Worm (Caenorhabditis elegans) whole organism, L4 larva: Measurements from ENCODE around the gene srz-6.

Source experiments
- F26F4.8 ChIP-seq: fragments of 200-800 bp; sonication (Bioruptor generic); conservative IDR thresholded peaks from 2 replicates; pipeline ENCODE4 v1.3.6; 2022; ENCODE audit warnings: missing genetic modification characterization, missing compliant biosample characterization
- R02D3.7 ChIP-seq: fragments of 150-350 bp; sonication (generic microtip); optimal IDR thresholded peaks from 3 replicates; lab custom pipeline; 2014; ENCODE audit warnings: missing biosample characterization, missing genetic modification characterization
- T26A8.4 ChIP-seq: fragments of 200-800 bp; sonication (Bioruptor generic); IDR thresholded peaks from 2 replicates; pipeline ENCODE4 v1.3.6; 2022; ENCODE audit warnings: missing genetic modification characterization, missing compliant biosample characterization
- Y48G9A.11 ChIP-seq: fragments of 200-800 bp; sonication (Bioruptor generic); IDR thresholded peaks from 2 replicates; pipeline ENCODE4 v1.3.6; 2022; ENCODE audit warnings: missing genetic modification reagents, missing genetic modification characterization, missing compliant biosample characterization
- ZK337.2 ChIP-seq: fragments of 200-800 bp; sonication (Bioruptor generic); IDR thresholded peaks from 2 replicates; pipeline ENCODE4 v1.3.6; 2022; ENCODE audit warnings: missing genetic modification reagents, missing genetic modification characterization, missing compliant biosample characterization
- ZK546.5 ChIP-seq, 2 experiments: sonication (generic microtip); optimal IDR thresholded peaks; 2 replicates each; lab custom pipeline; 2017; ENCODE audit warnings: missing biosample characterization in 2 of 2, missing genetic modification characterization in 2 of 2
- aha-1 ChIP-seq: fragments of 150-350 bp; peaks from one replicate; lab custom pipeline; 2014; ENCODE audit warnings: missing biosample characterization, missing genetic modification characterization
- ceh-82 ChIP-seq: sonication (generic microtip); optimal IDR thresholded peaks from 2 replicates; lab custom pipeline; 2017; ENCODE audit warnings: missing biosample characterization, missing genetic modification characterization
- ces-1 ChIP-seq: fragments of 150-350 bp; sonication (generic microtip); optimal IDR thresholded peaks from 4 replicates; lab custom pipeline; 2014; ENCODE audit warnings: missing biosample characterization, missing genetic modification reagents, missing genetic modification characterization
- cey-2 ChIP-seq: sonication (generic microtip); optimal IDR thresholded peaks from 3 replicates; lab custom pipeline; 2017; ENCODE audit warnings: missing genetic modification characterization, mild to moderate bottlenecking, missing compliant biosample characterization, antibody characterized with exemption, borderline replicate concordance; ENCODE audit not compliant: insufficient read depth
- ctbp-1 ChIP-seq: fragments of 200-800 bp; sonication (Bioruptor generic); IDR thresholded peaks from 2 replicates; pipeline ENCODE4 v1.3.6; 2022; ENCODE audit warnings: missing genetic modification reagents, missing genetic modification characterization, missing compliant biosample characterization
- daf-12 ChIP-seq: fragments of 150-350 bp; optimal IDR thresholded peaks from 2 replicates; lab custom pipeline; 2014; ENCODE audit warnings: missing biosample characterization, missing genetic modification reagents, missing genetic modification characterization
- daf-16 ChIP-seq, 3 experiments: sonication (generic microtip); optimal IDR thresholded peaks; 2 replicates each; lab custom pipeline; 2016 to 2017; ENCODE audit warnings: missing genetic modification characterization in 3 of 3, missing genetic modification reagents in 3 of 3, mild to moderate bottlenecking in 2 of 3, missing compliant biosample characterization in 2 of 3, missing biosample characterization in 1 of 3, moderate library complexity in 1 of 3
- daf-19 ChIP-seq: fragments of 200-800 bp; sonication (Bioruptor generic); conservative IDR thresholded peaks from 2 replicates; pipeline ENCODE4 v1.3.6; 2022; ENCODE audit warnings: missing genetic modification characterization, missing compliant biosample characterization
- dmd-9 ChIP-seq: fragments of 200-800 bp; sonication (Bioruptor generic); IDR thresholded peaks from 2 replicates; pipeline ENCODE4 v1.3.6; 2022; ENCODE audit warnings: missing genetic modification reagents, missing genetic modification characterization, missing compliant biosample characterization
- dpl-1 ChIP-seq: fragments of 150-350 bp; optimal IDR thresholded peaks from 2 replicates; lab custom pipeline; 2014; ENCODE audit warnings: missing biosample characterization, missing genetic modification reagents, missing genetic modification characterization
- egl-43 ChIP-seq: fragments of 200-800 bp; sonication (Bioruptor generic); IDR thresholded peaks from 2 replicates; pipeline ENCODE4 v1.3.6; 2022; ENCODE audit warnings: missing genetic modification reagents, missing genetic modification characterization, missing compliant biosample characterization
- fkh-10 ChIP-seq: fragments of 150-350 bp; optimal IDR thresholded peaks from 2 replicates; lab custom pipeline; 2014; ENCODE audit warnings: missing biosample characterization, missing genetic modification reagents, missing genetic modification characterization
- hif-1 ChIP-seq, 2 experiments: sonication (generic microtip); optimal IDR thresholded peaks; 2 replicates each; lab custom pipeline; 2016 to 2017; ENCODE audit warnings: missing compliant biosample characterization in 2 of 2, missing genetic modification characterization in 2 of 2, missing genetic modification reagents in 2 of 2, missing genotype in 2 of 2, mild to moderate bottlenecking in 1 of 2
- hlh-30 ChIP-seq: sonication (generic microtip); optimal IDR thresholded peaks from 2 replicates; lab custom pipeline; 2017; ENCODE audit warnings: antibody characterized with exemption, mild to moderate bottlenecking, missing genetic modification characterization, missing compliant biosample characterization; ENCODE audit not compliant: insufficient read depth
- hmg-1.1 ChIP-seq: fragments of 200-800 bp; sonication (Bioruptor generic); IDR thresholded peaks from 2 replicates; pipeline ENCODE4 v1.3.6; 2022; ENCODE audit warnings: missing genetic modification reagents, missing genetic modification characterization, missing compliant biosample characterization
- lim-7 ChIP-seq: fragments of 200-800 bp; sonication (Bioruptor generic); IDR thresholded peaks from 2 replicates; pipeline ENCODE4 v1.3.6; 2022; ENCODE audit warnings: missing genetic modification characterization, missing compliant biosample characterization
- lin-29 ChIP-seq: fragments of 200-800 bp; sonication (Bioruptor generic); IDR thresholded peaks from 2 replicates; pipeline ENCODE4 v1.3.6; 2022; ENCODE audit warnings: missing genetic modification reagents, missing genetic modification characterization, missing compliant biosample characterization
- lin-38 ChIP-seq: fragments of 200-800 bp; sonication (Bioruptor generic); IDR thresholded peaks from 2 replicates; pipeline ENCODE4 v1.3.6; 2022; ENCODE audit warnings: missing genetic modification reagents, missing genetic modification characterization, missing compliant biosample characterization
- lin-39 ChIP-seq: fragments of 150-350 bp; optimal IDR thresholded peaks from 2 replicates; lab custom pipeline; 2014; ENCODE audit warnings: missing biosample characterization, missing genetic modification reagents, missing genetic modification characterization
- mdl-1 ChIP-seq, 2 experiments: fragments of 150-350 bp in 1 of 2; sonication (generic microtip) in 1 of 2; optimal IDR thresholded peaks; 2 replicates each; lab custom pipeline; 2014 to 2017; ENCODE audit warnings: missing biosample characterization in 2 of 2, missing genetic modification characterization in 2 of 2
- mes-2 ChIP-seq: sonication (generic microtip); optimal IDR thresholded peaks from 2 replicates; lab custom pipeline; 2016; ENCODE audit warnings: missing genotype, mild to moderate bottlenecking, missing genetic modification characterization, missing compliant biosample characterization; ENCODE audit not compliant: poor library complexity, severe bottlenecking
- mxl-2 ChIP-seq: fragments of 200-800 bp; sonication (Bioruptor generic); conservative IDR thresholded peaks from 2 replicates; pipeline ENCODE4 v1.3.6; 2022; ENCODE audit warnings: missing genetic modification reagents, missing genetic modification characterization, missing compliant biosample characterization
- nhr-25 ChIP-seq: sonication (generic microtip); optimal IDR thresholded peaks from 2 replicates; lab custom pipeline; 2017; ENCODE audit warnings: missing genetic modification characterization, mild to moderate bottlenecking, missing compliant biosample characterization, antibody characterized with exemption, moderate library complexity, borderline replicate concordance; ENCODE audit not compliant: insufficient read depth
- nhr-28 ChIP-seq: fragments of 150-350 bp; optimal IDR thresholded peaks from 2 replicates; lab custom pipeline; 2014; ENCODE audit warnings: missing biosample characterization, missing genetic modification characterization
- nhr-41 ChIP-seq: fragments of 200-800 bp; sonication (Bioruptor generic); IDR thresholded peaks from 2 replicates; pipeline ENCODE4 v1.3.6; 2022; ENCODE audit warnings: missing genetic modification reagents, missing genetic modification characterization, missing compliant biosample characterization
- nhr-42 ChIP-seq: fragments of 200-800 bp; sonication (Bioruptor generic); IDR thresholded peaks from 2 replicates; pipeline ENCODE4 v1.3.6; 2022; ENCODE audit warnings: missing genetic modification characterization, missing compliant biosample characterization
- php-3 ChIP-seq: fragments of 200-800 bp; sonication (Bioruptor generic); IDR thresholded peaks from 2 replicates; pipeline ENCODE4 v1.3.6; 2022; ENCODE audit warnings: missing genetic modification reagents, missing genetic modification characterization, missing compliant biosample characterization
- sdz-12 ChIP-seq: fragments of 200-800 bp; sonication (Bioruptor generic); optimal IDR thresholded peaks from 2 replicates; lab custom pipeline; 2018; ENCODE audit warnings: mild to moderate bottlenecking, missing genetic modification characterization, missing compliant biosample characterization
- snpc-1.2 ChIP-seq: fragments of 200-800 bp; sonication (Bioruptor generic); IDR thresholded peaks from 2 replicates; pipeline ENCODE4 v1.3.6; 2022; ENCODE audit warnings: missing genetic modification reagents, missing genetic modification characterization, missing compliant biosample characterization
- tra-1 ChIP-seq: fragments of 200-800 bp; sonication (Bioruptor generic); IDR thresholded peaks from 2 replicates; pipeline ENCODE4 v1.3.6; 2022; ENCODE audit warnings: missing genetic modification reagents, missing genetic modification characterization, missing compliant biosample characterization
- unc-130 ChIP-seq: sonication (generic microtip); optimal IDR thresholded peaks from 2 replicates; lab custom pipeline; 2016; ENCODE audit warnings: missing genetic modification reagents, missing genetic modification characterization, missing compliant biosample characterization
- unc-39 ChIP-seq: sonication (generic microtip); optimal IDR thresholded peaks from 2 replicates; lab custom pipeline; 2017; ENCODE audit warnings: missing biosample characterization, missing genetic modification characterization
- vab-7 ChIP-seq: fragments of 200-800 bp; sonication (Bioruptor generic); IDR thresholded peaks from 2 replicates; pipeline ENCODE4 v1.3.6; 2022; ENCODE audit warnings: missing genetic modification reagents, missing genetic modification characterization, missing compliant biosample characterization
- zfp-2 ChIP-seq: sonication (generic microtip); optimal IDR thresholded peaks from 2 replicates; lab custom pipeline; 2016; ENCODE audit warnings: mild to moderate bottlenecking, missing genetic modification characterization, missing compliant biosample characterization

Gene srz-6

DNA sequence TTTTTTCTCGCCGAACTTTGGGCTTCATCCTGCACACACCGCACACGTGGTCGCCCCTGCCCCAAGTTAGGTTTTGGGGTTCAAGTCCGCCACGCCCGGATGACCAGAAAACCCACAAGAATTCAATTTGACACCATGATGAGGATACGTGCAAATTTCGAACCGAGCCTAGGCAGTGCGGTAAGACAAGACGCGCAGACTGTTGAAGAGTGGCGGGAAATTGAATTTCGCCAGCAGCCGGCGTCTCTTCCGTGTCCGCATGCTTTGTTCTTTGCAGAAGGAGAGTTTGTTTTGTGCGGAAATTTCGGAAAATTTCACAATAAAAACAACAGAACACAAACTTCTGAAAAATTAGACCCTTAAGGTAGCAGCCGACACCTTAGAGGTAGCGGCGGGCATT is 7.9 kb downstream of the srz-6 start:
- peak; percentile 29 for TF ChIP-seq fkh-10 (GFP tag; lab: Kevin White, UChicago)
- TF ChIP-seq T26A8.4: no peak
- TF ChIP-seq dmd-9: no peak
- no peak for TF ChIP-seq mxl-2 (GFP tag; lab: Robert Waterston, UW)
- TF ChIP-seq hlh-30 (tag; lab: Kevin White, UChicago): no peak
- no peak for TF ChIP-seq ZK546.5 (tag; optimal IDR thresholded peaks at IDR 0.05; lab: Kevin White, UChicago)
- TF ChIP-seq lin-29 (GFP tag; lab: Robert Waterston, UW): no peak
- 0 out of 2 replicates have a peak, but pooled peaks have one; percentile 35 for TF ChIP-seq ctbp-1 (GFP tag; lab: Robert Waterston, UW)
- TF ChIP-seq php-3 (GFP tag; lab: Robert Waterston, UW): no peak
- TF ChIP-seq hif-1 (tag; optimal IDR thresholded peaks at IDR 0.05; lab: Kevin White, UChicago): peak in 1 of 2 experiments; percentile 37
- TF ChIP-seq ces-1 (GFP tag; lab: Kevin White, UChicago): peak; percentile 65
- TF ChIP-seq, all 104 proteins: peak for 4

DNA sequence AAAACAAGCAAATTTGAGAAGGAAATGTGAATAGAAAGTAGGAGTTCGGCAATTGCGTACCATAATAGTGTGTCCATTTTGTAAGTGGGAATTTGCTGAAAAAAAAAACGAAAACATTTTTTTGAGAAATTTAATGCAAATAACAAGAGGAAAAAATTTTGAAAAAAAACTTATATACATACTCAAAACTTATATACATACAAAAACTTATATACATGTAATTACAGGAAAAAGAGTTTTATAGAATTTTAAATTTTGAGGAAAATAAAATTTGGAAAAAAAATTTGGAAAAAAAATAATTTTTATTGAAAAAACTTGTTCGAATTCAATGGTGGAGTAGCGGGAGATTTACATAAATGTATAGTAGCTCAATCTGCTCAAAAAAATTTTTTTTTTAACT is 10.7 kb downstream of the srz-6 start, which contains the start of gene ador-1:
Gene ador-1, minus strand, starts transcription at position 101 of the 400 bp plus-strand sequence.
- TF ChIP-seq zfp-2: no peak
- TF ChIP-seq unc-39: no peak
- no peak for TF ChIP-seq F26F4.8 (GFP tag; lab: Robert Waterston, UW)

DNA sequence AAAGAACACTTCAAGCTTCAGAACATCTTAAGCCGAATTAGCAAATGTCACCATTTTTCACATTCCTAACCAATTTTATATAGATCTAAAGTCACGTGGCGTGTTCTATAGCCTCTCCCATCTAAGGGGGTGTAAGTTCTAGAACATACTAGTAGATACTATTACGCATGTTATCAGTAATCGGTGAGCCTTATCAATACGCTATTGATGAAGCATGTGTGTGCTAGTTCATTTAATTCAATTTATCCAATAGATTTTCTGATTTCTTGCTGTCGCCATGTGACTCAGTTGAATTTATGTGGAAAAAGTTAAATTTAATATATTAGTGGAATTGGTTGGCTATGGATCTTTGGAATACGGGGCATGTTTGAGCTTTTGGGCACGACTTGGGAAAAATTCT is 14.5 kb downstream of the srz-6 start:
- TF ChIP-seq hmg-1.1 (GFP tag; lab: Robert Waterston, UW) (no peak), F26F4.8 (GFP tag; lab: Robert Waterston, UW) (no peak), lim-7 (GFP tag; lab: Robert Waterston, UW) (no peak), aha-1 (tag; lab: Kevin White, UChicago) (peak; percentile 64), unc-130 (GFP tag; lab: Kevin White, UChicago) (no peak), dpl-1 (GFP tag; lab: Kevin White, UChicago) (no peak), lin-39 (tag; lab: Kevin White, UChicago) (no peak)

DNA sequence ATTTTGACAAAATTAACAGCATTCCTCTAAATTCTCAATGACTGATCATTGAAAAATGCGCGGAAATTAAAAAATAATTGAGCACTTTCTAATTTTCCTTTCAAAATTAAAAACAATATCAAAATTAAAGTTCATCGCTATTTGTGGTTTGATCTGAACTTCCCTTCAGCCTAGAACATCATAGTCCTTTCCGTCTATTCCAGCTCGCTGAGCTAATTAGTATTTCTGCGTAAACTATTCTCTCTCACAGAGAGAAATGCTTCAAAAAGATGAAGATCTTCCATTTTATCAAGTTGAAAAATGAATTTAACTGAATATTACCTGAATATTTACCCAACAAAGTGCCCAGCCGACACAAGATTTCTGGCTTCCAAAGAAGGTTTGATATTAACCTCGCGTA is 15.0 kb downstream of the srz-6 start, which contains the start of gene srh-68:
Gene srh-68, plus strand, starts transcription at position 301 of the 400 bp plus-strand sequence.
- TF ChIP-seq nhr-41: no peak
- no peak for TF ChIP-seq vab-7
- TF ChIP-seq mdl-1 (tag; optimal IDR thresholded peaks at IDR 0.05; lab: Kevin White, UChicago): no peak
- TF ChIP-seq daf-19 (GFP tag; lab: Robert Waterston, UW): no peak
- no peak for TF ChIP-seq nhr-28
- no peak for TF ChIP-seq nhr-42 (GFP tag; lab: Robert Waterston, UW)
- TF ChIP-seq mes-2 (tag; lab: Kevin White, UChicago): no peak
- TF ChIP-seq cey-2 (tag; lab: Kevin White, UChicago): no peak
- TF ChIP-seq sdz-12: no peak
- TF ChIP-seq, all 104 proteins: peak for 0

DNA sequence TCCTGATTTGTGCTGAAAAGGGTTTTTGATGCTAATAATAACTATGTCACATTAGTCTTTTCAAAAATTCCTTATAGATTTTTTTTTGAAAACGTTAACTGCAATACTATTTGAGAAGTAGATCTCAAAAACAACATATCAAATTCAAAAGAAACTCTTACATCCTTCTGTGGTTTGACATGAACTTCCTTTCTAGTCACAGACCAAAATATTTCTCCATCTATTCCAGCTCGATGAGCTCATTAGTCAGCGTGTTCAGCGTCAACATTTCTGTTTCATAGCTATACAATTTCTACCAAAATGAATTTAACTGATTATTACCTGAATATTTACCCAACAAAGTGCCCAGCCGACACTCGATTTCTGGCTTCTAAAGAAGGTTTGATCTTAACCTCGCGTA is 16.6 kb downstream of the srz-6 start, which contains the start of gene srh-67:
Gene srh-67, plus strand, starts transcription at position 301 of the 400 bp plus-strand sequence.
- TF ChIP-seq snpc-1.2 (GFP tag; lab: Robert Waterston, UW): no peak
- TF ChIP-seq T26A8.4: no peak
- TF ChIP-seq ZK337.2: no peak
- no peak for TF ChIP-seq nhr-42 (GFP tag; lab: Robert Waterston, UW)
- TF ChIP-seq ZK546.5 (tag; optimal IDR thresholded peaks at IDR 0.05; lab: Kevin White, UChicago): no peak
- TF ChIP-seq Y48G9A.11 (GFP tag; lab: Robert Waterston, UW): no peak
- no peak for TF ChIP-seq daf-12
- no peak for TF ChIP-seq nhr-25 (tag; lab: Kevin White, UChicago)
- no peak for TF ChIP-seq fkh-10 (GFP tag; lab: Kevin White, UChicago)
- no peak for TF ChIP-seq ceh-82
- no peak for TF ChIP-seq lin-38 (GFP tag; lab: Robert Waterston, UW)
- no peak for TF ChIP-seq lim-7 (GFP tag; lab: Robert Waterston, UW)
- TF ChIP-seq lin-39 (tag; lab: Kevin White, UChicago): no peak
- TF ChIP-seq tra-1: no peak
- no peak for TF ChIP-seq R02D3.7 (tag; lab: Kevin White, UChicago)
- TF ChIP-seq daf-16 (GFP tag; optimal IDR thresholded peaks at IDR 0.05; lab: Kevin White, UChicago): no peak
- TF ChIP-seq daf-16 (tag; optimal IDR thresholded peaks at IDR 0.05; lab: Kevin White, UChicago): no peak
- no peak for TF ChIP-seq hmg-1.1 (GFP tag; lab: Robert Waterston, UW)
- no peak for TF ChIP-seq egl-43
